Comparison of ENCODE assay signal across 1 fruit fly cellular context in genomic region chr2L:18310489-18310888, dm6.
A peak's percentile ranks its signal among the peaks of the same experiment; 100 is the strongest.
TF ChIP-seq lines count a peak whose summit lies in the region.

No protein-coding gene starts in this region.

TF ChIP-seq in whole organism, embryonic, 481 proteins besides CTCF, POLR2A, EP300 and RAD21 (continued from another document and continues in another):
- TF ChIP-seq Ssrp (tag; optimal IDR thresholded peaks at IDR 0.05; lab: Kevin White, UChicago), result peak; percentile 38
- no peak for TF ChIP-seq gfzf (GFP tag; optimal IDR thresholded peaks at IDR 0.05; lab: Kevin White, UChicago)
- no peak for TF ChIP-seq CG7357 (GFP tag; IDR thresholded peaks at IDR 0.05; lab: Robert Waterston, UW)
- peak; percentile 52; the same call in 1 of the 3 replicates for TF ChIP-seq CG14050 (GFP tag; IDR thresholded peaks at IDR 0.05; lab: Robert Waterston, UW)
- no peak for TF ChIP-seq fd102C (GFP tag; optimal IDR thresholded peaks at IDR 0.05; lab: Kevin White, UChicago)
- TF ChIP-seq Blimp-1 (GFP tag; optimal IDR thresholded peaks at IDR 0.05; lab: Kevin White, UChicago), result peak; percentile 82
- no peak for TF ChIP-seq Sry-δ (GFP tag; optimal IDR thresholded peaks at IDR 0.05; lab: Kevin White, UChicago)
- peak; percentile 25; the same call in 1 of the 3 replicates for TF ChIP-seq so (GFP tag; IDR thresholded peaks at IDR 0.05; lab: Robert Waterston, UW)
- TF ChIP-seq CG16813 (GFP tag; IDR thresholded peaks at IDR 0.05; lab: Robert Waterston, UW; ENCODE audit: partially characterized antibody), result no peak
- no peak for TF ChIP-seq ab (GFP tag; optimal IDR thresholded peaks at IDR 0.05; lab: Kevin White, UChicago)
- TF ChIP-seq CG10959 (GFP tag; IDR thresholded peaks at IDR 0.05; lab: Robert Waterston, UW), result peak; percentile 68
- TF ChIP-seq C15 (GFP tag; IDR thresholded peaks at IDR 0.05; lab: Robert Waterston, UW), result no peak
- peak; percentile 37 for TF ChIP-seq CG8924 (tag; optimal IDR thresholded peaks at IDR 0.05; lab: Kevin White, UChicago)
- TF ChIP-seq tin (GFP tag; optimal IDR thresholded peaks at IDR 0.05; lab: Kevin White, UChicago), result peak; percentile 34
- no peak for TF ChIP-seq CG10274 (GFP tag; optimal IDR thresholded peaks at IDR 0.05; lab: Kevin White, UChicago)
- peak; percentile 4 for TF ChIP-seq CG6654 (GFP tag; optimal IDR thresholded peaks at IDR 0.05; lab: Kevin White, UChicago)
- 0 out of 3 replicates have a peak, but pooled peaks have one; percentile 23 for TF ChIP-seq CG2199 (GFP tag; IDR thresholded peaks at IDR 0.05; lab: Robert Waterston, UW)
- no peak for TF ChIP-seq luna (GFP tag; optimal IDR thresholded peaks at IDR 0.05; lab: Kevin White, UChicago)
- peak; percentile 70 for TF ChIP-seq gsb-n (tag; optimal IDR thresholded peaks at IDR 0.05; lab: Kevin White, UChicago)
- no peak for TF ChIP-seq exex (tag; optimal IDR thresholded peaks at IDR 0.05; lab: Kevin White, UChicago)
- peak; percentile 37 for TF ChIP-seq Deaf1 (tag; optimal IDR thresholded peaks at IDR 0.05; lab: Kevin White, UChicago)
- TF ChIP-seq Dad (GFP tag; optimal IDR thresholded peaks at IDR 0.05; lab: Kevin White, UChicago), result no peak
- no peak for TF ChIP-seq chinmo (GFP tag; IDR thresholded peaks at IDR 0.05; lab: Robert Waterston, UW; ENCODE audit: partially characterized antibody)
- no peak for TF ChIP-seq CG9876 (GFP tag; optimal IDR thresholded peaks at IDR 0.05; lab: Kevin White, UChicago)
- no peak for TF ChIP-seq Ets97D (GFP tag; optimal IDR thresholded peaks at IDR 0.05; lab: Kevin White, UChicago)
- TF ChIP-seq CG3838 (GFP tag; optimal IDR thresholded peaks at IDR 0.05; lab: Kevin White, UChicago), result no peak
- TF ChIP-seq nom (GFP tag; optimal IDR thresholded peaks at IDR 0.05; lab: Kevin White, UChicago), result peak; percentile 59
- TF ChIP-seq CG11504 (tag; optimal IDR thresholded peaks at IDR 0.05; lab: Kevin White, UChicago), result peak; percentile 98
- peak; percentile 41 for TF ChIP-seq sqz (GFP tag; optimal IDR thresholded peaks at IDR 0.05; lab: Kevin White, UChicago)
- TF ChIP-seq ken (GFP tag; IDR thresholded peaks at IDR 0.05; lab: Robert Waterston, UW), result peak; percentile 39; the same call in 1 of the 3 replicates
- peak; percentile 81 for TF ChIP-seq phol (tag; optimal IDR thresholded peaks at IDR 0.05; lab: Kevin White, UChicago)
- TF ChIP-seq emc (GFP tag; optimal IDR thresholded peaks at IDR 0.05; lab: Kevin White, UChicago), result no peak
- TF ChIP-seq onecut (GFP tag; IDR thresholded peaks at IDR 0.05; lab: Robert Waterston, UW), result peak; percentile 73
- TF ChIP-seq zfh1 (GFP tag; IDR thresholded peaks at IDR 0.05; lab: Robert Waterston, UW), result peak; percentile 14; the same call in 1 of the 3 replicates
- TF ChIP-seq salm (tag; optimal IDR thresholded peaks at IDR 0.05; lab: Kevin White, UChicago), result peak; percentile 6
- no peak for TF ChIP-seq klu (GFP tag; IDR thresholded peaks at IDR 0.05; lab: Robert Waterston, UW)
- TF ChIP-seq CG3726 (GFP tag; IDR thresholded peaks at IDR 0.05; lab: Robert Waterston, UW), result no peak; the same call in 2 of the 3 replicates
- 0 out of 3 replicates have a peak, but pooled peaks have one; percentile 20 for TF ChIP-seq CG34422 (GFP tag; IDR thresholded peaks at IDR 0.05; lab: Robert Waterston, UW)
- peak; percentile 65 for TF ChIP-seq grau (tag; optimal IDR thresholded peaks at IDR 0.05; lab: Kevin White, UChicago)
- TF ChIP-seq slp2 (GFP tag; optimal IDR thresholded peaks at IDR 0.05; lab: Kevin White, UChicago), result peak; percentile 16
- TF ChIP-seq CG9609 (GFP tag; optimal IDR thresholded peaks at IDR 0.05; lab: Kevin White, UChicago), result no peak
- no peak for TF ChIP-seq CG5245 (GFP tag; optimal IDR thresholded peaks at IDR 0.05; lab: Kevin White, UChicago)
- no peak for TF ChIP-seq HmgD (GFP tag; optimal IDR thresholded peaks at IDR 0.05; lab: Kevin White, UChicago)
- no peak for TF ChIP-seq HmgZ (tag; optimal IDR thresholded peaks at IDR 0.05; lab: Kevin White, UChicago)
- peak; percentile 62 for TF ChIP-seq Aef1 (GFP tag; IDR thresholded peaks at IDR 0.05; lab: Robert Waterston, UW)
- no peak for TF ChIP-seq CG13123 (GFP tag; optimal IDR thresholded peaks at IDR 0.05; lab: Kevin White, UChicago)
- TF ChIP-seq pho (GFP tag; optimal IDR thresholded peaks at IDR 0.05; lab: Kevin White, UChicago), result no peak
- no peak for TF ChIP-seq danr (GFP tag; IDR thresholded peaks at IDR 0.05; lab: Robert Waterston, UW)
- TF ChIP-seq CG18619 (GFP tag; optimal IDR thresholded peaks at IDR 0.05; lab: Kevin White, UChicago), result no peak
- no peak for TF ChIP-seq Hand (GFP tag; optimal IDR thresholded peaks at IDR 0.05; lab: Kevin White, UChicago)
- TF ChIP-seq Asciz (GFP tag; optimal IDR thresholded peaks at IDR 0.05; lab: Kevin White, UChicago), result peak; percentile 58
- TF ChIP-seq MTF-1 (GFP tag; optimal IDR thresholded peaks at IDR 0.05; lab: Kevin White, UChicago; ENCODE audit: borderline replicate concordance), result peak; percentile 40
- TF ChIP-seq abd-A (tag; optimal IDR thresholded peaks at IDR 0.05; lab: Kevin White, UChicago), result no peak
- TF ChIP-seq CrebB (tag; optimal IDR thresholded peaks at IDR 0.05; lab: Kevin White, UChicago), result no peak
- TF ChIP-seq Hsf (GFP tag; optimal IDR thresholded peaks at IDR 0.05; lab: Kevin White, UChicago), result peak; percentile 8
- peak; percentile 40 for TF ChIP-seq CG3407 (GFP tag; optimal IDR thresholded peaks at IDR 0.05; lab: Kevin White, UChicago)
- peak; percentile 32 for TF ChIP-seq Xbp1 (GFP tag; optimal IDR thresholded peaks at IDR 0.05; lab: Kevin White, UChicago)
- TF ChIP-seq CG15073 (GFP tag; optimal IDR thresholded peaks at IDR 0.05; lab: Kevin White, UChicago), result no peak
- peak; percentile 39 for TF ChIP-seq CG9437 (GFP tag; optimal IDR thresholded peaks at IDR 0.05; lab: Kevin White, UChicago)
- TF ChIP-seq tio (GFP tag; optimal IDR thresholded peaks at IDR 0.05; lab: Kevin White, UChicago), result peak; percentile 56
- no peak for TF ChIP-seq jumu (GFP tag; optimal IDR thresholded peaks at IDR 0.05; lab: Kevin White, UChicago)
- peak; percentile 1 for TF ChIP-seq Nf-YB (GFP tag; optimal IDR thresholded peaks at IDR 0.05; lab: Kevin White, UChicago)
- peak; percentile 63 to 86 for TF ChIP-seq bsh (GFP tag; optimal IDR thresholded peaks at IDR 0.05; lab: Kevin White, UChicago)
- TF ChIP-seq bowl (GFP tag; IDR thresholded peaks at IDR 0.05; lab: Robert Waterston, UW), result no peak
- peak in 1 of 2 experiments; percentile 75 for TF ChIP-seq eve (GFP tag; optimal IDR thresholded peaks at IDR 0.05; lab: Kevin White, UChicago)
- no peak for TF ChIP-seq aop (GFP tag; IDR thresholded peaks at IDR 0.05; lab: Robert Waterston, UW)
- TF ChIP-seq E2f1 (GFP tag; IDR thresholded peaks at IDR 0.05; lab: Robert Waterston, UW), result peak; percentile 69
- TF ChIP-seq tap (tag; optimal IDR thresholded peaks at IDR 0.05; lab: Kevin White, UChicago), result peak; percentile 36
- no peak for TF ChIP-seq sens-2 (GFP tag; IDR thresholded peaks at IDR 0.05; lab: Robert Waterston, UW)
- TF ChIP-seq nmo (GFP tag; optimal IDR thresholded peaks at IDR 0.05; lab: Kevin White, UChicago), result peak; percentile 55
- peak; percentile 68 for TF ChIP-seq ATbp (GFP tag; optimal IDR thresholded peaks at IDR 0.05; lab: Kevin White, UChicago)
- no peak for TF ChIP-seq CG13894 (tag; optimal IDR thresholded peaks at IDR 0.05; lab: Kevin White, UChicago)
- TF ChIP-seq crol (GFP tag; IDR thresholded peaks at IDR 0.05; lab: Robert Waterston, UW), result no peak
- peak; percentile 31 for TF ChIP-seq D19A (tag; optimal IDR thresholded peaks at IDR 0.05; lab: Kevin White, UChicago)
- peak; percentile 44 for TF ChIP-seq trem (tag; optimal IDR thresholded peaks at IDR 0.05; lab: Kevin White, UChicago)
- peak; percentile 63 for TF ChIP-seq fd96Cb (tag; optimal IDR thresholded peaks at IDR 0.05; lab: Kevin White, UChicago)
- TF ChIP-seq dimm (GFP tag; IDR thresholded peaks at IDR 0.05; lab: Robert Waterston, UW), result 0 out of 2 replicates have a peak, but pooled peaks have one; percentile 21
- peak; percentile 70 for TF ChIP-seq az2 (GFP tag; optimal IDR thresholded peaks at IDR 0.05; lab: Kevin White, UChicago)
- TF ChIP-seq CG30403 (GFP tag; optimal IDR thresholded peaks at IDR 0.05; lab: Kevin White, UChicago), result peak; percentile 44
- peak; percentile 81 for TF ChIP-seq CG10979 (tag; optimal IDR thresholded peaks at IDR 0.05; lab: Kevin White, UChicago)
- peak; percentile 51 for TF ChIP-seq CoRest (tag; optimal IDR thresholded peaks at IDR 0.05; lab: Kevin White, UChicago)
- no peak for TF ChIP-seq Camta (GFP tag; optimal IDR thresholded peaks at IDR 0.05; lab: Kevin White, UChicago)
- peak; percentile 53 for TF ChIP-seq Ets65A (GFP tag; lab: Kevin White, UChicago)
- peak; percentile 69 for TF ChIP-seq CG8359 (GFP tag; optimal IDR thresholded peaks at IDR 0.05; lab: Kevin White, UChicago; ENCODE audit: borderline replicate concordance)
- TF ChIP-seq CG1024 (GFP tag; IDR thresholded peaks at IDR 0.05; lab: Robert Waterston, UW), result no peak
- no peak for TF ChIP-seq pum (GFP tag; optimal IDR thresholded peaks at IDR 0.05; lab: Kevin White, UChicago)
- TF ChIP-seq slbo (GFP tag; IDR thresholded peaks at IDR 0.05; lab: Robert Waterston, UW), result peak; percentile 57
- TF ChIP-seq CG4820 (GFP tag; optimal IDR thresholded peaks at IDR 0.05; lab: Kevin White, UChicago), result peak; percentile 57
- 0 out of 2 replicates have a peak, but pooled peaks have one; percentile 34 for TF ChIP-seq ap (GFP tag; IDR thresholded peaks at IDR 0.05; lab: Robert Waterston, UW)
- peak; percentile 32; the same call in 1 of the 2 replicates for TF ChIP-seq E2f2 (GFP tag; IDR thresholded peaks at IDR 0.05; lab: Robert Waterston, UW)
- TF ChIP-seq B-H1 (GFP tag; IDR thresholded peaks at IDR 0.05; lab: Robert Waterston, UW), result peak; percentile 50
- TF ChIP-seq chm (GFP tag; IDR thresholded peaks at IDR 0.05; lab: Robert Waterston, UW), result no peak
- no peak for TF ChIP-seq vnd (GFP tag; IDR thresholded peaks at IDR 0.05; lab: Robert Waterston, UW; ENCODE audit: partially characterized antibody)
- peak; percentile 78; the same call in 1 of the 2 replicates for TF ChIP-seq ara (GFP tag; IDR thresholded peaks at IDR 0.05; lab: Robert Waterston, UW)
- TF ChIP-seq CG32767 (GFP tag; IDR thresholded peaks at IDR 0.05; lab: Robert Waterston, UW), result 0 out of 2 replicates have a peak, but pooled peaks have one; percentile 14
- no peak for TF ChIP-seq crc (GFP tag; optimal IDR thresholded peaks at IDR 0.05; lab: Kevin White, UChicago)
- TF ChIP-seq HLH3B (GFP tag; IDR thresholded peaks at IDR 0.05; lab: Robert Waterston, UW), result peak; percentile 70
- peak; percentile 51; the same call in 1 of the 2 replicates for TF ChIP-seq CG32532 (GFP tag; IDR thresholded peaks at IDR 0.05; lab: Robert Waterston, UW)
- no peak for TF ChIP-seq fu2 (GFP tag; optimal IDR thresholded peaks at IDR 0.05; lab: Kevin White, UChicago)
- TF ChIP-seq pnt (GFP tag; optimal IDR thresholded peaks at IDR 0.05; lab: Kevin White, UChicago), result no peak
- TF ChIP-seq lov (optimal IDR thresholded peaks at IDR 0.05; lab: Kevin White, UChicago), result no peak
- peak; percentile 29; the same call in 1 of the 3 replicates for TF ChIP-seq lov (GFP tag; IDR thresholded peaks at IDR 0.05; lab: Robert Waterston, UW)
- peak; percentile 63 for TF ChIP-seq Awh (GFP tag; IDR thresholded peaks at IDR 0.05; lab: Robert Waterston, UW)
- no peak for TF ChIP-seq pzg (GFP tag; optimal IDR thresholded peaks at IDR 0.05; lab: Kevin White, UChicago)
- TF ChIP-seq CG6765 (GFP tag; optimal IDR thresholded peaks at IDR 0.05; lab: Kevin White, UChicago), result no peak
- 0 out of 3 replicates have a peak, but pooled peaks have one; percentile 29 for TF ChIP-seq z (GFP tag; IDR thresholded peaks at IDR 0.05; lab: Robert Waterston, UW)
- TF ChIP-seq Spps (tag; optimal IDR thresholded peaks at IDR 0.05; lab: Kevin White, UChicago), result peak; percentile 53
- TF ChIP-seq CG17359 (tag; optimal IDR thresholded peaks at IDR 0.05; lab: Kevin White, UChicago), result peak; percentile 73
- no peak for TF ChIP-seq Pdp1 (GFP tag; optimal IDR thresholded peaks at IDR 0.05; lab: Kevin White, UChicago)
- no peak for TF ChIP-seq CG8765 (GFP tag; IDR thresholded peaks at IDR 0.05; lab: Robert Waterston, UW)
- TF ChIP-seq CG17568 (GFP tag; optimal IDR thresholded peaks at IDR 0.05; lab: Kevin White, UChicago), result peak; percentile 9
- TF ChIP-seq CG4730 (GFP tag; IDR thresholded peaks at IDR 0.05; lab: Robert Waterston, UW), result no peak
- TF ChIP-seq CG6689 (GFP tag; IDR thresholded peaks at IDR 0.05; lab: Robert Waterston, UW), result peak; percentile 67
- TF ChIP-seq YL-1 (GFP tag; optimal IDR thresholded peaks at IDR 0.05; lab: Kevin White, UChicago), result no peak
- no peak for TF ChIP-seq ftz-f1 (GFP tag; optimal IDR thresholded peaks at IDR 0.05; lab: Kevin White, UChicago)
- peak; percentile 82 for TF ChIP-seq unpg (GFP tag; optimal IDR thresholded peaks at IDR 0.05; lab: Kevin White, UChicago)
- no peak for TF ChIP-seq Bteb2 (GFP tag; optimal IDR thresholded peaks at IDR 0.05; lab: Kevin White, UChicago)
- TF ChIP-seq CG33213 (GFP tag; optimal IDR thresholded peaks at IDR 0.05; lab: Kevin White, UChicago), result no peak
- peak; percentile 39; the same call in 1 of the 3 replicates for TF ChIP-seq CG11695 (GFP tag; IDR thresholded peaks at IDR 0.05; lab: Robert Waterston, UW)
- no peak for TF ChIP-seq prd (optimal IDR thresholded peaks at IDR 0.05; lab: Kevin White, UChicago)
- TF ChIP-seq prd (GFP tag; IDR thresholded peaks at IDR 0.05; lab: Robert Waterston, UW), result peak; percentile 70; the same call in 2 of the 3 replicates
- peak; percentile 27 for TF ChIP-seq CG1602 (GFP tag; optimal IDR thresholded peaks at IDR 0.05; lab: Kevin White, UChicago)
- peak; percentile 52; the same call in 1 of the 3 replicates for TF ChIP-seq otp (GFP tag; IDR thresholded peaks at IDR 0.05; lab: Robert Waterston, UW)
- peak; percentile 17 for TF ChIP-seq CG1233 (GFP tag; optimal IDR thresholded peaks at IDR 0.05; lab: Kevin White, UChicago)
- TF ChIP-seq CG4328 (GFP tag; optimal IDR thresholded peaks at IDR 0.05; lab: Kevin White, UChicago), result no peak
- no peak for TF ChIP-seq hkb (optimal IDR thresholded peaks at IDR 0.05; lab: Kevin White, UChicago)
- peak; percentile 85 for TF ChIP-seq hkb (GFP tag; IDR thresholded peaks at IDR 0.05; lab: Robert Waterston, UW)
- peak; percentile 73 for TF ChIP-seq CG6254 (GFP tag; optimal IDR thresholded peaks at IDR 0.05; lab: Kevin White, UChicago)
- TF ChIP-seq CG8290 (GFP tag; optimal IDR thresholded peaks at IDR 0.05; lab: Kevin White, UChicago), result peak; percentile 51
- TF ChIP-seq CG8290 (tag; optimal IDR thresholded peaks at IDR 0.05; lab: Kevin White, UChicago), result no peak
- TF ChIP-seq CG9727 (GFP tag; optimal IDR thresholded peaks at IDR 0.05; lab: Kevin White, UChicago), result peak; percentile 44
- no peak for TF ChIP-seq maf-S (GFP tag; optimal IDR thresholded peaks at IDR 0.05; lab: Kevin White, UChicago)
